Fruit fly (Drosophila melanogaster) whole organism, embryonic: ENCODE results near the gene Hr4.

ENCODE experiments used
- Abd-B ChIP-seq: fragments of 200-800 bp; sonication (Bioruptor generic); optimal IDR thresholded peaks from 2 replicates; lab custom pipeline; 2018; ENCODE audit warnings: missing biosample characterization, mild to moderate bottlenecking, missing genetic modification characterization, moderate library complexity
- Aef1 ChIP-seq: fragments of 200-800 bp; sonication (Bioruptor generic); IDR thresholded peaks from 3 replicates; pipeline ENCODE4 v1.3.6; 2022; ENCODE audit warnings: missing biosample characterization, missing genetic modification characterization
- CG10267 ChIP-seq: fragments of 200-800 bp; sonication (Bioruptor generic); optimal IDR thresholded peaks from 2 replicates; lab custom pipeline; 2018; ENCODE audit warnings: missing biosample characterization, mild to moderate bottlenecking, missing genetic modification characterization, moderate library complexity
- CG12236 ChIP-seq: fragments of 200-800 bp; sonication (Bioruptor generic); optimal IDR thresholded peaks from 2 replicates; lab custom pipeline; 2016; ENCODE audit warnings: missing biosample characterization, missing genetic modification characterization
- CG12299 ChIP-seq: fragments of 200-800 bp; sonication (Bioruptor generic); optimal IDR thresholded peaks from 2 replicates; lab custom pipeline; 2018; ENCODE audit warnings: missing biosample characterization, mild to moderate bottlenecking, missing genetic modification characterization
- CG13287 ChIP-seq: fragments of 200-800 bp; sonication (Bioruptor generic); IDR thresholded peaks from 2 replicates; pipeline ENCODE4 v1.3.6; 2022; ENCODE audit warnings: missing biosample characterization, missing genetic modification characterization; ENCODE audit not compliant: partially characterized antibody
- CG14710 ChIP-seq: fragments of 200-800 bp; sonication (Bioruptor generic); optimal IDR thresholded peaks from 3 replicates; lab custom pipeline; 2019; ENCODE audit warnings: missing biosample characterization, mild to moderate bottlenecking, missing genetic modification characterization, moderate library complexity
- CG14860 ChIP-seq: fragments of 200-800 bp; sonication (Bioruptor generic); IDR thresholded peaks from 3 replicates; pipeline ENCODE4 v1.3.6; 2022; ENCODE audit warnings: missing biosample characterization, missing genetic modification characterization; ENCODE audit not compliant: partially characterized antibody
- CG15479 ChIP-seq: fragments of 200-800 bp; sonication (Bioruptor generic); optimal IDR thresholded peaks from 3 replicates; lab custom pipeline; 2019; ENCODE audit warnings: missing biosample characterization, mild to moderate bottlenecking, missing genetic modification characterization, moderate library complexity
- CG15514 ChIP-seq: fragments of 200-800 bp; sonication (Bioruptor generic); optimal IDR thresholded peaks from 3 replicates; lab custom pipeline; 2017; ENCODE audit warnings: missing biosample characterization, missing genetic modification characterization, mild to moderate bottlenecking, moderate library complexity, missing genetic modification reagents
- CG16813 ChIP-seq: fragments of 200-800 bp; sonication (Bioruptor generic); IDR thresholded peaks from 3 replicates; pipeline ENCODE4 v1.3.6; 2022; ENCODE audit warnings: missing biosample characterization, missing genetic modification characterization; ENCODE audit not compliant: partially characterized antibody
- CG2129 ChIP-seq: fragments of 200-800 bp; sonication (Bioruptor generic); IDR thresholded peaks from 2 replicates; pipeline ENCODE4 v1.3.6; 2022; ENCODE audit warnings: missing biosample characterization, missing genetic modification characterization; ENCODE audit not compliant: partially characterized antibody
- CG3065 ChIP-seq: fragments of 200-800 bp; sonication (Bioruptor generic); optimal IDR thresholded peaks from 2 replicates; lab custom pipeline; 2016; ENCODE audit warnings: missing biosample characterization, missing genetic modification characterization
- CG34224 ChIP-seq: fragments of 200-800 bp; sonication (Bioruptor generic); IDR thresholded peaks from 3 replicates; pipeline ENCODE4 v1.3.6; 2022; ENCODE audit warnings: missing biosample characterization, missing genetic modification characterization; ENCODE audit not compliant: partially characterized antibody
- CG6654 ChIP-seq: fragments of 200-800 bp; sonication (Bioruptor generic); optimal IDR thresholded peaks from 2 replicates; lab custom pipeline; 2017; ENCODE audit warnings: missing biosample characterization, mild to moderate bottlenecking, missing genetic modification characterization
- CG6689 ChIP-seq: fragments of 200-800 bp; sonication (Bioruptor generic); IDR thresholded peaks from 2 replicates; pipeline ENCODE4 v1.3.6; 2022; ENCODE audit warnings: missing biosample characterization, missing genetic modification characterization
- CG7372 ChIP-seq: fragments of 200-800 bp; sonication (Bioruptor generic); IDR thresholded peaks from 2 replicates; pipeline ENCODE4 v1.3.6; 2022; ENCODE audit warnings: missing biosample characterization, missing genetic modification characterization
- CG7963 ChIP-seq: fragments of 200-800 bp; sonication (Bioruptor generic); IDR thresholded peaks from 3 replicates; pipeline ENCODE4 v1.3.6; 2022; ENCODE audit warnings: missing biosample characterization, missing genetic modification characterization; ENCODE audit not compliant: partially characterized antibody
- CHES-1-like ChIP-seq: fragments of 200-800 bp; sonication (Bioruptor generic); optimal IDR thresholded peaks from 2 replicates; lab custom pipeline; 2016; ENCODE audit warnings: missing biosample characterization, missing genetic modification characterization
- Dip2 ChIP-seq: fragments of 200-800 bp; sonication (Bioruptor generic); IDR thresholded peaks from 2 replicates; pipeline ENCODE4 v1.3.6; 2022; ENCODE audit warnings: missing biosample characterization, missing genetic modification characterization
- Dref ChIP-seq: fragments of 200-800 bp; sonication (Bioruptor generic); IDR thresholded peaks from 2 replicates; pipeline ENCODE4 v1.3.6; 2022; ENCODE audit warnings: missing biosample characterization, missing genetic modification characterization
- Fer1 ChIP-seq: fragments of 200-800 bp; sonication (Bioruptor generic); optimal IDR thresholded peaks from 2 replicates; lab custom pipeline; 2017; ENCODE audit warnings: missing biosample characterization, mild to moderate bottlenecking, missing genetic modification characterization
- HHEX ChIP-seq: fragments of 200-800 bp; sonication (Bioruptor generic); optimal IDR thresholded peaks from 3 replicates; lab custom pipeline; 2017; ENCODE audit warnings: missing biosample characterization, mild to moderate bottlenecking, missing genetic modification characterization, missing genetic modification reagents
- HmgZ ChIP-seq: fragments of 200-800 bp; sonication (Bioruptor generic); optimal IDR thresholded peaks from 2 replicates; lab custom pipeline; 2018; ENCODE audit warnings: missing biosample characterization, mild to moderate bottlenecking, missing genetic modification characterization
- Med ChIP-seq: fragments of 200-800 bp; sonication (Bioruptor generic); peaks from one replicate; lab custom pipeline; 2016; ENCODE audit warnings: missing biosample characterization, missing genetic modification characterization, mild to moderate bottlenecking, inconsistent platforms, moderate library complexity
- Mrtf ChIP-seq: fragments of 200-800 bp; sonication (Bioruptor generic); IDR thresholded peaks from 3 replicates; pipeline ENCODE4 v1.3.6; 2022; ENCODE audit warnings: missing biosample characterization, missing genetic modification characterization
- Opbp ChIP-seq: fragments of 200-800 bp; sonication (Bioruptor generic); IDR thresholded peaks from 3 replicates; pipeline ENCODE4 v1.3.6; 2022; ENCODE audit warnings: missing biosample characterization, missing genetic modification characterization; ENCODE audit not compliant: partially characterized antibody
- Pdp1 ChIP-seq, 2 experiments: fragments of 200-800 bp; sonication (Bioruptor generic); optimal IDR thresholded peaks; 3 replicates each; lab custom pipeline; 2016; ENCODE audit warnings: missing biosample characterization in 2 of 2, missing genetic modification characterization in 2 of 2, mild to moderate bottlenecking in 1 of 2, moderate library complexity in 1 of 2
- Sry-δ ChIP-seq: fragments of 200-800 bp; sonication (Bioruptor generic); optimal IDR thresholded peaks from 2 replicates; lab custom pipeline; 2016; ENCODE audit warnings: missing biosample characterization, missing genetic modification characterization
- TFAM ChIP-seq: fragments of 200-800 bp; sonication (Bioruptor generic); optimal IDR thresholded peaks from 2 replicates; lab custom pipeline; 2017; ENCODE audit warnings: missing biosample characterization, missing genetic modification characterization, inconsistent platforms
- ac ChIP-seq: fragments of 200-800 bp; sonication (Bioruptor generic); optimal IDR thresholded peaks from 3 replicates; lab custom pipeline; 2017; ENCODE audit warnings: missing biosample characterization, mild to moderate bottlenecking, missing genetic modification characterization
- amos ChIP-seq: fragments of 200-800 bp; sonication (Bioruptor generic); IDR thresholded peaks from 2 replicates; pipeline ENCODE4 v1.3.6; 2022; ENCODE audit warnings: missing biosample characterization, missing genetic modification characterization; ENCODE audit not compliant: partially characterized antibody
- hbn ChIP-seq: fragments of 200-800 bp; sonication (Bioruptor generic); IDR thresholded peaks from 2 replicates; pipeline ENCODE4 v1.3.6; 2022; ENCODE audit warnings: missing biosample characterization, missing genetic modification characterization; ENCODE audit not compliant: partially characterized antibody
- inv ChIP-seq: fragments of 200-800 bp; sonication (Bioruptor generic); IDR thresholded peaks from 2 replicates; pipeline ENCODE4 v1.3.6; 2022; ENCODE audit warnings: missing biosample characterization, missing genetic modification characterization; ENCODE audit not compliant: partially characterized antibody
- jigr1 ChIP-seq: fragments of 200-800 bp; sonication (Bioruptor generic); IDR thresholded peaks from 3 replicates; pipeline ENCODE4 v1.3.6; 2022; ENCODE audit warnings: missing biosample characterization, missing genetic modification characterization
- lbe ChIP-seq: fragments of 200-800 bp; sonication (Bioruptor generic); optimal IDR thresholded peaks from 2 replicates; lab custom pipeline; 2016; ENCODE audit warnings: missing biosample characterization, mild to moderate bottlenecking, missing genetic modification characterization
- lilli ChIP-seq: fragments of 200-800 bp; sonication (Bioruptor generic); optimal IDR thresholded peaks from 3 replicates; lab custom pipeline; 2016; ENCODE audit warnings: missing biosample characterization, missing genetic modification characterization
- nom ChIP-seq: fragments of 200-800 bp; sonication (Bioruptor generic); optimal IDR thresholded peaks from 2 replicates; lab custom pipeline; 2017; ENCODE audit warnings: missing biosample characterization, missing genetic modification characterization, mild to moderate bottlenecking, moderate library complexity, missing genetic modification reagents
- oc ChIP-seq: fragments of 200-800 bp; sonication (Bioruptor generic); optimal IDR thresholded peaks from 2 replicates; lab custom pipeline; 2018; ENCODE audit warnings: missing biosample characterization, mild to moderate bottlenecking, missing genetic modification characterization, moderate library complexity
- otp ChIP-seq: fragments of 200-800 bp; sonication (Bioruptor generic); IDR thresholded peaks from 3 replicates; pipeline ENCODE4, ENCODE4 v1.3.6; 2022; ENCODE audit warnings: missing biosample characterization, missing genetic modification characterization
- phol ChIP-seq: fragments of 200-800 bp; sonication (Bioruptor generic); optimal IDR thresholded peaks from 3 replicates; lab custom pipeline; 2018; ENCODE audit warnings: missing biosample characterization, mild to moderate bottlenecking, missing genetic modification characterization, moderate library complexity
- sd ChIP-seq: fragments of 200-800 bp; sonication (Bioruptor generic); optimal IDR thresholded peaks from 3 replicates; lab custom pipeline; 2018; ENCODE audit warnings: missing biosample characterization, mild to moderate bottlenecking, missing genetic modification characterization, moderate library complexity
- sens ChIP-seq: fragments of 200-800 bp; sonication (Bioruptor generic); peaks from one replicate; lab custom pipeline; 2016; ENCODE audit warnings: missing biosample characterization, missing genetic modification characterization
- sim ChIP-seq: fragments of 200-800 bp; sonication (Bioruptor generic); IDR thresholded peaks from 2 replicates; pipeline ENCODE4 v1.3.6; 2022; ENCODE audit warnings: missing biosample characterization, missing genetic modification characterization
- slbo ChIP-seq: fragments of 200-800 bp; sonication (Bioruptor generic); IDR thresholded peaks from 2 replicates; pipeline ENCODE4 v1.3.6; 2022; ENCODE audit warnings: missing biosample characterization, missing genetic modification characterization
- trem ChIP-seq: fragments of 200-800 bp; optimal IDR thresholded peaks from 3 replicates; lab custom pipeline; 2019; ENCODE audit warnings: missing biosample characterization, mild to moderate bottlenecking, missing genetic modification characterization, moderate library complexity
- unc-4 ChIP-seq: fragments of 200-800 bp; sonication (Bioruptor generic); IDR thresholded peaks from 2 replicates; pipeline ENCODE4 v1.3.6; 2022; ENCODE audit warnings: missing biosample characterization, missing genetic modification characterization; ENCODE audit not compliant: partially characterized antibody
- vnd ChIP-seq: fragments of 200-800 bp; sonication (Bioruptor generic); IDR thresholded peaks from 3 replicates; pipeline ENCODE4 v1.3.6; 2022; ENCODE audit warnings: missing biosample characterization, missing genetic modification characterization; ENCODE audit not compliant: partially characterized antibody

Gene Hr4

dm6 chrX:1908757-1909156, 33.0 kb upstream of the Hr4 start, which contains the start of the genes Edem1 and Rbcn-3B (continued):
- no peak for TF ChIP-seq oc
- TF ChIP-seq CG34224 (GFP tag; lab: Robert Waterston, UW): peak; percentile 34; the same call in 2 of the 3 replicates
- peak in 1 of 2 experiments; percentile 33 for TF ChIP-seq Pdp1 (GFP tag; optimal IDR thresholded peaks at IDR 0.05; lab: Kevin White, UChicago)
- peak; percentile 45 for TF ChIP-seq CG15514
- TF ChIP-seq otp (GFP tag; lab: Robert Waterston, UW): no peak
- TF ChIP-seq HmgZ (tag; lab: Kevin White, UChicago): peak; percentile 12
- no peak for TF ChIP-seq CHES-1-like (GFP tag; lab: Kevin White, UChicago)
- no peak for TF ChIP-seq CG12299 (tag; lab: Kevin White, UChicago)
- peak; percentile 23 for TF ChIP-seq CG15479 (GFP tag; lab: Kevin White, UChicago)
- no peak for TF ChIP-seq CG3065 (GFP tag; lab: Kevin White, UChicago)
- no peak for TF ChIP-seq Aef1 (GFP tag; lab: Robert Waterston, UW)
- TF ChIP-seq CG7963: 0 out of 3 replicates have a peak, but pooled peaks have one; percentile 39
- TF ChIP-seq ac (GFP tag; lab: Kevin White, UChicago): no peak
- TF ChIP-seq CG6654 (GFP tag; lab: Kevin White, UChicago): no peak
- TF ChIP-seq Opbp (GFP tag; lab: Robert Waterston, UW): peak; percentile 36; the same call in 1 of the 3 replicates
- peak; percentile 43 for TF ChIP-seq hbn (GFP tag; lab: Robert Waterston, UW)
- no peak for TF ChIP-seq CG12236 (GFP tag; lab: Kevin White, UChicago)
- TF ChIP-seq lilli: no peak
- TF ChIP-seq CG13287 (GFP tag; lab: Robert Waterston, UW): peak; percentile 44
- no peak for TF ChIP-seq Dip2
- peak; percentile 69 for TF ChIP-seq nom
- TF ChIP-seq Sry-δ (GFP tag; lab: Kevin White, UChicago): peak; percentile 19
- TF ChIP-seq CG7372 (GFP tag; lab: Robert Waterston, UW): no peak
- peak; percentile 40; the same call in 1 of the 3 replicates for TF ChIP-seq vnd (GFP tag; lab: Robert Waterston, UW)
- no peak for TF ChIP-seq sens (GFP tag; lab: Kevin White, UChicago)
- TF ChIP-seq sim: no peak
- TF ChIP-seq Dref: peak; percentile 64
- peak; percentile 20 for TF ChIP-seq trem
- TF ChIP-seq sd (tag; lab: Kevin White, UChicago): no peak
- peak; percentile 12 for TF ChIP-seq lbe (GFP tag; lab: Kevin White, UChicago)
- TF ChIP-seq inv (GFP tag; lab: Robert Waterston, UW): peak; percentile 52; the same call in 1 of the 2 replicates
- 0 out of 3 replicates have a peak, but pooled peaks have one; percentile 31 for TF ChIP-seq CG14860 (GFP tag; lab: Robert Waterston, UW)
- 0 out of 2 replicates have a peak, but pooled peaks have one; percentile 32 for TF ChIP-seq unc-4 (GFP tag; lab: Robert Waterston, UW)
- 0 out of 2 replicates have a peak, but pooled peaks have one; percentile 23 for TF ChIP-seq CG2129 (GFP tag; lab: Robert Waterston, UW)
- no peak for TF ChIP-seq jigr1 (GFP tag; lab: Robert Waterston, UW)
- no peak for TF ChIP-seq Abd-B
- no peak for TF ChIP-seq phol (tag; lab: Kevin White, UChicago)
- no peak for TF ChIP-seq CG6689
- TF ChIP-seq Mrtf (GFP tag; lab: Robert Waterston, UW): no peak
- TF ChIP-seq TFAM: no peak
- no peak for TF ChIP-seq CG14710
- TF ChIP-seq CG10267 (tag; lab: Kevin White, UChicago): no peak
- peak; percentile 61 for TF ChIP-seq Med (GFP tag; lab: Kevin White, UChicago)
- TF ChIP-seq CG16813: peak; percentile 50; the same call in 1 of the 3 replicates
- TF ChIP-seq HHEX (GFP tag; lab: Kevin White, UChicago): no peak
- TF ChIP-seq amos (GFP tag; lab: Robert Waterston, UW): peak; percentile 68
- peak; percentile 34 for TF ChIP-seq Fer1 (GFP tag; lab: Kevin White, UChicago)
- no peak for TF ChIP-seq slbo (GFP tag; lab: Robert Waterston, UW)
